Fruit fly (Drosophila melanogaster): ENCODE measurements around the gene CG3609.

The CG3609 gene

dm6 chr2L:2365077-2365651 lies 9.3 kb downstream of the CG3609 start, which contains the start of the genes Rab5 and Axud1:
Gene Rab5 (minus strand): TSS chr2L:2365273.
Gene Axud1 (plus strand): TSS chr2L:2365345.
- TF ChIP-seq onecut (GFP tag; IDR thresholded peaks at IDR 0.05), result no peak
- peak; percentile 38 for TF ChIP-seq CoRest (tag; optimal IDR thresholded peaks at IDR 0.05)
- no peak for TF ChIP-seq CG6854 (GFP tag; optimal IDR thresholded peaks at IDR 0.05)
- TF ChIP-seq CG17829 (tag; optimal IDR thresholded peaks at IDR 0.05), result peak; percentile 24
- TF ChIP-seq chinmo (GFP tag; IDR thresholded peaks at IDR 0.05; ENCODE audit: partially characterized antibody), result 0 out of 4 replicates have a peak, but pooled peaks have one; percentile 17
- TF ChIP-seq gt (GFP tag; IDR thresholded peaks at IDR 0.05), result no peak
- no peak for TF ChIP-seq run (tag; optimal IDR thresholded peaks at IDR 0.05)
- no peak for TF ChIP-seq HmgZ (tag; optimal IDR thresholded peaks at IDR 0.05)
- TF ChIP-seq pzg (GFP tag; optimal IDR thresholded peaks at IDR 0.05), result peak; percentile 82
- TF ChIP-seq CG43689 (GFP tag; IDR thresholded peaks at IDR 0.05), result no peak
- peak; percentile 14 for TF ChIP-seq Dp (GFP tag; optimal IDR thresholded peaks at IDR 0.05)
- TF ChIP-seq CG14667 (GFP tag; IDR thresholded peaks at IDR 0.05), result no peak
- 0 out of 2 replicates have a peak, but pooled peaks have one; percentile 15 for TF ChIP-seq CG32772 (GFP tag; IDR thresholded peaks at IDR 0.05)
- no peak for TF ChIP-seq CG11247 (GFP tag; IDR thresholded peaks at IDR 0.05)
- TF ChIP-seq kah (GFP tag; optimal IDR thresholded peaks at IDR 0.05), result no peak
- peak; percentile 75 for TF ChIP-seq Lhr (GFP tag; optimal IDR thresholded peaks at IDR 0.05)
- no peak for TF ChIP-seq CG7963 (GFP tag; IDR thresholded peaks at IDR 0.05; ENCODE audit: partially characterized antibody)
- TF ChIP-seq CG10366 (GFP tag; IDR thresholded peaks at IDR 0.05), result no peak
- TF ChIP-seq unpg (GFP tag; optimal IDR thresholded peaks at IDR 0.05), result peak; percentile 2
- no peak for TF ChIP-seq CG1792 (GFP tag; optimal IDR thresholded peaks at IDR 0.05)
- no peak for TF ChIP-seq rib (GFP tag; IDR thresholded peaks at IDR 0.05)
- TF ChIP-seq caup (GFP tag; optimal IDR thresholded peaks at IDR 0.05; ENCODE audit: severe bottlenecking), result no peak
- no peak for TF ChIP-seq wdn (GFP tag; IDR thresholded peaks at IDR 0.05)
- no peak for TF ChIP-seq Spps (tag; optimal IDR thresholded peaks at IDR 0.05)
- peak; percentile 50 for TF ChIP-seq CG2116 (GFP tag; optimal IDR thresholded peaks at IDR 0.05)
- no peak for TF ChIP-seq CG8478 (optimal IDR thresholded peaks at IDR 0.05)
- TF ChIP-seq oc (tag; optimal IDR thresholded peaks at IDR 0.05), result no peak
- no peak for TF ChIP-seq slou (GFP tag; optimal IDR thresholded peaks at IDR 0.05)
- peak; percentile 92 for TF ChIP-seq CG4617 (GFP tag; optimal IDR thresholded peaks at IDR 0.05; ENCODE audit: borderline replicate concordance)
- TF ChIP-seq emc (GFP tag; optimal IDR thresholded peaks at IDR 0.05), result no peak
- TF ChIP-seq gcm2 (GFP tag; optimal IDR thresholded peaks at IDR 0.05), result no peak
- no peak for TF ChIP-seq Neu2 (GFP tag; optimal IDR thresholded peaks at IDR 0.05; ENCODE audit: borderline replicate concordance)
- TF ChIP-seq CG18476 (GFP tag; optimal IDR thresholded peaks at IDR 0.05), result no peak
- no peak for TF ChIP-seq psq (GFP tag; optimal IDR thresholded peaks at IDR 0.05)
- TF ChIP-seq klu (GFP tag; IDR thresholded peaks at IDR 0.05), result no peak
- TF ChIP-seq jigr1 (GFP tag; IDR thresholded peaks at IDR 0.05), result no peak
- TF ChIP-seq CG17361 (GFP tag; IDR thresholded peaks at IDR 0.05), result peak; percentile 41; the same call in 1 of the 3 replicates
- TF ChIP-seq CG10462 (GFP tag; optimal IDR thresholded peaks at IDR 0.05), result no peak
- no peak for TF ChIP-seq CG13624 (GFP tag; optimal IDR thresholded peaks at IDR 0.05)
- no peak for TF ChIP-seq CG11723 (GFP tag; optimal IDR thresholded peaks at IDR 0.05)
- no peak for TF ChIP-seq CG10959 (GFP tag; IDR thresholded peaks at IDR 0.05)
- no peak for TF ChIP-seq Max (GFP tag; optimal IDR thresholded peaks at IDR 0.05)
- no peak for TF ChIP-seq dysf (GFP tag; IDR thresholded peaks at IDR 0.05)
- TF ChIP-seq da (GFP tag; optimal IDR thresholded peaks at IDR 0.05), result no peak
- no peak for TF ChIP-seq dimm (GFP tag; IDR thresholded peaks at IDR 0.05)
- TF ChIP-seq CG15269 (tag; optimal IDR thresholded peaks at IDR 0.05), result no peak
- peak; percentile 40; the same call in 1 of the 2 replicates for TF ChIP-seq slbo (GFP tag; IDR thresholded peaks at IDR 0.05)
- no peak for TF ChIP-seq CG30431 (GFP tag; optimal IDR thresholded peaks at IDR 0.05)
- peak; percentile 46 for TF ChIP-seq CG11504 (tag; optimal IDR thresholded peaks at IDR 0.05)
- TF ChIP-seq dmrt99B (tag; optimal IDR thresholded peaks at IDR 0.05), result no peak
- peak; percentile 71 for TF ChIP-seq MESR4 (GFP tag; optimal IDR thresholded peaks at IDR 0.05)
